Fruit fly (Drosophila melanogaster) ovary, adult (tissue): Measurements from ENCODE around the gene bin.

Source experiments
- CG17801 ChIP-seq: fragments of 200-800 bp; optimal IDR thresholded peaks from 2 replicates; lab custom pipeline; 2019; ENCODE audit warnings: missing biosample characterization, mild to moderate bottlenecking, missing genetic modification characterization, moderate library complexity; ENCODE audit not compliant: partially characterized antibody

bin gene

dm6 chr3L:7037843-7038242 lies 47.4 kb downstream of the bin start:
- TF ChIP-seq CG17801 (GFP tag; lab: Kevin White, UChicago) = no peak
